Worm (Caenorhabditis elegans): ENCODE results near the gene sre-38.

ce11 chrII:12438441-12438840 is 18.9 kb upstream of the sre-38 start, which contains the start of gene Y57A10C.9:
- TF ChIP-seq nhr-28 (tag; optimal IDR thresholded peaks at IDR 0.05) (no peak), snpc-4 (tag; optimal IDR thresholded peaks at IDR 0.05) (no peak), ztf-11 (tag; optimal IDR thresholded peaks at IDR 0.05) (no peak), lsy-2 (tag; optimal IDR thresholded peaks at IDR 0.05) (no peak), sptf-1 (tag; optimal IDR thresholded peaks at IDR 0.05) (no peak), elt-3 (tag; optimal IDR thresholded peaks at IDR 0.05) (no peak), pha-4 (tag; optimal IDR thresholded peaks at IDR 0.05) (no peak), mls-2 (tag; optimal IDR thresholded peaks at IDR 0.05) (no peak), elt-1 (tag; optimal IDR thresholded peaks at IDR 0.05; ENCODE audit: borderline replicate concordance, insufficient read depth) (no peak), unc-120 (tag; optimal IDR thresholded peaks at IDR 0.05; ENCODE audit: poor library complexity, severe bottlenecking) (no peak)
